Worm (Caenorhabditis elegans) whole organism, early embryonic: ENCODE measurements around the gene nspc-9.

ENCODE experiments used
- B0310.2 ChIP-seq: sonication (generic microtip); optimal IDR thresholded peaks from 2 replicates; lab custom pipeline; 2016; ENCODE audit warnings: mild to moderate bottlenecking, missing genetic modification characterization, missing compliant biosample characterization
- F13C5.2 ChIP-seq: sonication (generic microtip); optimal IDR thresholded peaks from 2 replicates; lab custom pipeline; 2017; ENCODE audit warnings: mild to moderate bottlenecking, missing genetic modification characterization, inconsistent platforms, missing compliant biosample characterization
- aly-1 ChIP-seq: sonication (generic microtip); optimal IDR thresholded peaks from 2 replicates; lab custom pipeline; 2016; ENCODE audit warnings: missing genetic modification characterization, missing compliant biosample characterization
- ama-1 ChIP-seq: fragments of 150-350 bp; optimal IDR thresholded peaks from 2 replicates; lab custom pipeline; 2014
- ceh-13 ChIP-seq: fragments of 200-800 bp; sonication (Bioruptor generic); optimal IDR thresholded peaks from 2 replicates; lab custom pipeline; 2018; ENCODE audit warnings: mild to moderate bottlenecking, missing genetic modification characterization, missing compliant biosample characterization
- ceh-36 ChIP-seq: sonication (generic microtip); optimal IDR thresholded peaks from 2 replicates; lab custom pipeline; 2016; ENCODE audit warnings: missing genetic modification characterization, inconsistent platforms, missing compliant biosample characterization
- ets-7 ChIP-seq: sonication (generic microtip); optimal IDR thresholded peaks from 2 replicates; lab custom pipeline; 2016; ENCODE audit warnings: missing genotype, missing genetic modification characterization, missing compliant biosample characterization
- flt-1 ChIP-seq: fragments of 200-800 bp; sonication (Bioruptor generic); IDR thresholded peaks from 2 replicates; pipeline ENCODE4 v1.3.6; 2022; ENCODE audit warnings: missing genetic modification characterization, missing compliant biosample characterization
- hmbx-1 ChIP-seq: sonication (generic microtip); optimal IDR thresholded peaks from 2 replicates; lab custom pipeline; 2016; ENCODE audit warnings: mild to moderate bottlenecking, missing genetic modification characterization, missing compliant biosample characterization
- hmg-4 ChIP-seq: fragments of 200-800 bp; sonication (Bioruptor generic); optimal IDR thresholded peaks from 2 replicates; lab custom pipeline; 2018; ENCODE audit warnings: mild to moderate bottlenecking, missing genetic modification characterization, missing compliant biosample characterization
- hnd-1 ChIP-seq: sonication (generic microtip); optimal IDR thresholded peaks from 2 replicates; lab custom pipeline; 2016; ENCODE audit warnings: missing genetic modification characterization, missing compliant biosample characterization
- pes-1 ChIP-seq: fragments of 200-800 bp; sonication (Bioruptor generic); IDR thresholded peaks from 2 replicates; pipeline ENCODE4 v1.3.6; 2022; ENCODE audit warnings: missing genetic modification reagents, missing genetic modification characterization, missing compliant biosample characterization
- scrt-1 ChIP-seq: fragments of 200-800 bp; sonication (Bioruptor generic); IDR thresholded peaks from 2 replicates; pipeline ENCODE4 v1.3.6; 2022; ENCODE audit warnings: missing genetic modification characterization, missing compliant biosample characterization
- sea-1 ChIP-seq: fragments of 200-800 bp; sonication (Bioruptor generic); conservative IDR thresholded peaks from 2 replicates; pipeline ENCODE4 v1.3.6; 2022; ENCODE audit warnings: missing genetic modification characterization, missing compliant biosample characterization
- tbx-11 ChIP-seq: fragments of 200-800 bp; sonication (Bioruptor generic); IDR thresholded peaks from 2 replicates; pipeline ENCODE4 v1.3.6; 2022; ENCODE audit warnings: missing genetic modification characterization, missing compliant biosample characterization
- tbx-37 ChIP-seq: fragments of 200-800 bp; sonication (Bioruptor generic); conservative IDR thresholded peaks from 2 replicates; pipeline ENCODE4 v1.3.6; 2022; ENCODE audit warnings: missing genetic modification reagents, missing genetic modification characterization, missing compliant biosample characterization
- tra-4 ChIP-seq: sonication (generic microtip); optimal IDR thresholded peaks from 2 replicates; lab custom pipeline; 2017; ENCODE audit warnings: missing genetic modification characterization, missing compliant biosample characterization

The nspc-9 gene

DNA sequence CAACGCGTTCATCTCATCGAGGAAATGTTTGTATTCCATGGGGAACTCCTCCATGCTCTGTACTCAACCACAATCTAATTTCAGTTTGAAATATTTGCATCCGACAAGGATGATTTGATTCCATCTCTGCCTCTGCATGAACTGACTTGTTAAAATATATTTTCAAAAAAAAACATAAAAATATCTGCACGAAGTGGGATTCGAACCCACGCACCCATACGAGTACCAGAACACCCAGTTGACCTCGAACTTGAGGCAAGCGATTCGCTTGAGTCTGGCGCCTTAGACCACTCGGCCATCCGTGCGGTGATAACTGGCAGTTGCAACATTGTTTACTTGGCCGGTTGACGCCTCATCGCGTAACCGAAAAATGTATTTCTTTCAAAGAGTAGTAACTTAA lies 4.6 kb upstream of the nspc-9 start:
- TF ChIP-seq ceh-36 (tag; lab: Kevin White, UChicago) (peak; percentile 11), tbx-11 (GFP tag; lab: Robert Waterston, UW) (peak; percentile 69), ceh-13 (GFP tag; lab: Kevin White, UChicago) (no peak)

ce11 chrX:12346729-12347128 lies 3.5 kb upstream of the nspc-9 start, which contains the start of gene F42F12.11:
F42F12.11 (plus strand) TSS chrX:12347029.
- TF ChIP-seq pes-1 (GFP tag; lab: Robert Waterston, UW) (no peak), tra-4 (no peak), tbx-11 (GFP tag; lab: Robert Waterston, UW) (no peak), hnd-1 (tag; lab: Kevin White, UChicago) (no peak), B0310.2 (tag; lab: Kevin White, UChicago) (no peak), F13C5.2 (tag; lab: Kevin White, UChicago) (no peak), hmg-4 (GFP tag; lab: Kevin White, UChicago) (no peak), scrt-1 (GFP tag; lab: Robert Waterston, UW) (no peak), aly-1 (tag; lab: Kevin White, UChicago) (no peak), flt-1 (no peak), ceh-36 (tag; lab: Kevin White, UChicago) (no peak), sea-1 (GFP tag; lab: Robert Waterston, UW) (no peak), tbx-37 (GFP tag; lab: Robert Waterston, UW) (no peak), ama-1 (lab: Kevin White, UChicago) (no peak), hmbx-1 (tag; lab: Kevin White, UChicago) (no peak), ceh-13 (GFP tag; lab: Kevin White, UChicago) (no peak), ets-7 (tag; lab: Kevin White, UChicago) (no peak)

ce11 chrX:12341338-12341737 lies 1.8 kb downstream of the nspc-9 start, which contains the start of gene zig-2:
zig-2 (minus strand) TSS chrX:12341438.
- TF ChIP-seq flt-1 (no peak), scrt-1 (GFP tag; lab: Robert Waterston, UW) (no peak), aly-1 (tag; lab: Kevin White, UChicago) (no peak), tbx-37 (GFP tag; lab: Robert Waterston, UW) (no peak), hmg-4 (GFP tag; lab: Kevin White, UChicago) (no peak), tbx-11 (GFP tag; lab: Robert Waterston, UW) (no peak), ceh-13 (GFP tag; lab: Kevin White, UChicago) (no peak), B0310.2 (tag; lab: Kevin White, UChicago) (no peak), ets-7 (tag; lab: Kevin White, UChicago) (no peak)

- no peak; the same call in 1 of the 2 replicates for TF ChIP-seq pes-1 (GFP tag; lab: Robert Waterston, UW)
- TF ChIP-seq hmbx-1 (tag; lab: Kevin White, UChicago), result peak; percentile 38
- TF ChIP-seq scrt-1 (GFP tag; lab: Robert Waterston, UW), result 0 out of 2 replicates have a peak, but pooled peaks have one; percentile 70
- TF ChIP-seq ama-1 (lab: Kevin White, UChicago), result no peak
- TF ChIP-seq tbx-11 (GFP tag; lab: Robert Waterston, UW), result peak; percentile 61
- peak; percentile 52 for TF ChIP-seq F13C5.2 (tag; lab: Kevin White, UChicago)
- no peak for TF ChIP-seq ceh-36 (tag; lab: Kevin White, UChicago)
- TF ChIP-seq flt-1, result no peak; the same call in none of the 2 replicates
- no peak for TF ChIP-seq aly-1 (tag; lab: Kevin White, UChicago)
- TF ChIP-seq B0310.2 (tag; lab: Kevin White, UChicago), result peak; percentile 20
- no peak for TF ChIP-seq hmg-4 (GFP tag; lab: Kevin White, UChicago)
- no peak for TF ChIP-seq ets-7 (tag; lab: Kevin White, UChicago)
- TF ChIP-seq tbx-37 (GFP tag; lab: Robert Waterston, UW), result 0 out of 2 replicates have a peak, but pooled peaks have one; percentile 47
- TF ChIP-seq hnd-1 (tag; lab: Kevin White, UChicago), result peak; percentile 27
- TF ChIP-seq ceh-13 (GFP tag; lab: Kevin White, UChicago), result peak; percentile 57
Observed at ce11 chrX:12337846-12338490, 5.2 kb downstream of the nspc-9 start, which contains the start of gene srd-44. srd-44 (plus strand) TSS chrX:12338440.

DNA sequence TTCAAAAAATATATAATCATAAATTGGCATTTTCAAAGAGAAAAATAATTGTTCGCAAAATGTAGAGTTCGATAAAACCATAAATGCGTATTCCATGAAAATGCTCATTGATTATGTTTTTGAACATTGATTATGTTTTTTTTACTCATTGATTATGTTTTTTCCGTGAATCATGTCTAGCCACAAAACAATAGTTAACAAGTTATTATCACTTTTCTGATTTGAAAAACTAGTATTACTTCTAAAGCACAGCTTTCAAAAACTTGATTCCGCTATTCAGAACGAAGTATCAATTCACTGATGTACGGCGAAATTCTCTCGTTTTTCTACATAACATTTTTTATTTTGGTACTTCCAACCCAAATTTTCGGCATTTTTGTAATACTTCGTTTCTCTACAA lies 7.4 kb downstream of the nspc-9 start, which contains the start of gene srd-48:
srd-48 (plus strand) TSS at position 301 of the 400 bp plus-strand sequence.
- no peak for TF ChIP-seq flt-1
- TF ChIP-seq aly-1 (tag; lab: Kevin White, UChicago), result no peak
- TF ChIP-seq tbx-37 (GFP tag; lab: Robert Waterston, UW), result no peak
- no peak for TF ChIP-seq ama-1 (lab: Kevin White, UChicago)
- TF ChIP-seq ceh-13 (GFP tag; lab: Kevin White, UChicago), result no peak
- no peak for TF ChIP-seq hmbx-1 (tag; lab: Kevin White, UChicago)
- TF ChIP-seq ceh-36 (tag; lab: Kevin White, UChicago), result no peak

DNA sequence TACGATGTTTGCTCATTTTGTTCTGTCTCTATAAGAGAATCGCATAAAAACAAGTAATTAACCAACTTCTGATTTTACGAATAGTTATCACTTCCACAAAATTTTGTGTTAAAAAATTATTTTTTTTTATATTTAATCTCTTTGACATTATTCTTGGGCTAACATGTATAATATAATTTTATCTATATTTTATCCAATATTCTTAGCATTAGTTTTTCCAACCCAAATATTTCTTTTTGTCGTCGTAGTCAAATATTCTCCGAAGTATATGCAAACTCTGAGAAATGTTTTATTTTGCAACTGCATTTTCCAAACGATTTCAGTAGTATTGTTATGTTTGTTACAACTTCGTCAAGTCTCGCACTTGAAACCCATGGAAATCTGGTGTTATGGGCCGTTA lies 9.7 kb downstream of the nspc-9 start, which contains the start of gene srd-47:
srd-47 (plus strand) TSS at position 164 of the 400 bp plus-strand sequence.
- TF ChIP-seq tra-4 (no peak), tbx-37 (GFP tag; lab: Robert Waterston, UW) (no peak), hnd-1 (tag; lab: Kevin White, UChicago) (no peak), B0310.2 (tag; lab: Kevin White, UChicago) (no peak), scrt-1 (GFP tag; lab: Robert Waterston, UW) (no peak), ama-1 (lab: Kevin White, UChicago) (no peak)

- TF ChIP-seq sea-1 (GFP tag; lab: Robert Waterston, UW) (no peak), tbx-37 (GFP tag; lab: Robert Waterston, UW) (no peak), hmg-4 (GFP tag; lab: Kevin White, UChicago) (no peak), tra-4 (no peak), tbx-11 (GFP tag; lab: Robert Waterston, UW) (no peak), ceh-13 (GFP tag; lab: Kevin White, UChicago) (no peak), pes-1 (GFP tag; lab: Robert Waterston, UW) (no peak), flt-1 (no peak), ama-1 (lab: Kevin White, UChicago) (no peak)
Observed at ce11 chrX:12331795-12332194, 11.4 kb downstream of the nspc-9 start, which contains the start of gene srd-46. srd-46 (plus strand) TSS chrX:12332095.
